Worm (Caenorhabditis elegans) whole organism, young adult: ENCODE results near the gene D2096.6.

Experiments
- B0019.2 ChIP-seq: fragments of 200-800 bp; sonication (Bioruptor generic); conservative IDR thresholded peaks from 2 replicates; pipeline ENCODE4 v1.3.6; 2022; ENCODE audit warnings: missing genetic modification reagents, missing genetic modification characterization, missing compliant biosample characterization
- B0261.1 ChIP-seq: sonication (generic microtip); optimal IDR thresholded peaks from 2 replicates; lab custom pipeline; 2016; ENCODE audit warnings: mild to moderate bottlenecking, missing genetic modification characterization, moderate library complexity, missing compliant biosample characterization
- B0336.3 ChIP-seq: fragments of 200-800 bp; sonication (Bioruptor generic); IDR thresholded peaks from 2 replicates; pipeline ENCODE4 v1.3.6; 2022; ENCODE audit warnings: missing genetic modification characterization, missing compliant biosample characterization
- D2030.7 ChIP-seq: fragments of 200-800 bp; sonication (Bioruptor generic); IDR thresholded peaks from 2 replicates; pipeline ENCODE4 v1.3.6; 2022; ENCODE audit warnings: missing genetic modification reagents, missing genetic modification characterization, missing compliant biosample characterization
- F22D6.2 ChIP-seq: sonication (generic microtip); optimal IDR thresholded peaks from 2 replicates; lab custom pipeline; 2016; ENCODE audit warnings: mild to moderate bottlenecking, missing genetic modification characterization, missing compliant biosample characterization
- F37B4.10 ChIP-seq: fragments of 200-800 bp; sonication (Bioruptor generic); IDR thresholded peaks from 2 replicates; pipeline ENCODE4 v1.3.6; 2022; ENCODE audit warnings: missing genetic modification characterization, missing compliant biosample characterization
- F52B5.7 ChIP-seq: sonication (generic microtip); optimal IDR thresholded peaks from 2 replicates; lab custom pipeline; 2016; ENCODE audit warnings: mild to moderate bottlenecking, missing genetic modification characterization, missing compliant biosample characterization
- T07F8.4 ChIP-seq: sonication (generic microtip); optimal IDR thresholded peaks from 2 replicates; lab custom pipeline; 2016; ENCODE audit warnings: mild to moderate bottlenecking, missing genetic modification characterization, moderate library complexity, missing compliant biosample characterization
- T26A5.8 ChIP-seq: sonication (generic microtip); optimal IDR thresholded peaks from 2 replicates; lab custom pipeline; 2016; ENCODE audit warnings: missing genetic modification characterization, missing compliant biosample characterization
- Y53F4B.3 ChIP-seq: fragments of 200-800 bp; sonication (Bioruptor generic); IDR thresholded peaks from 2 replicates; pipeline ENCODE4 v1.3.6; 2022; ENCODE audit warnings: missing genetic modification reagents, missing genetic modification characterization, missing compliant biosample characterization
- Y56A3A.18 ChIP-seq: fragments of 200-800 bp; sonication (Bioruptor generic); IDR thresholded peaks from 2 replicates; pipeline ENCODE4 v1.3.6; 2022; ENCODE audit warnings: missing genetic modification reagents, missing genetic modification characterization, missing compliant biosample characterization
- Y67H2A.10 ChIP-seq: fragments of 200-800 bp; sonication (Bioruptor generic); conservative IDR thresholded peaks from 2 replicates; pipeline ENCODE4 v1.3.6; 2022; ENCODE audit warnings: missing genetic modification reagents, missing genetic modification characterization, missing compliant biosample characterization
- Y79H2A.3 ChIP-seq: fragments of 200-800 bp; sonication (Bioruptor generic); conservative IDR thresholded peaks from 2 replicates; pipeline ENCODE4 v1.3.6; 2022; ENCODE audit warnings: missing genetic modification reagents, missing genetic modification characterization, missing compliant biosample characterization
- ZK185.1 ChIP-seq: sonication (generic microtip); optimal IDR thresholded peaks from 2 replicates; lab custom pipeline; 2016; ENCODE audit warnings: mild to moderate bottlenecking, missing genetic modification characterization, missing compliant biosample characterization; ENCODE audit not compliant: poor library complexity, severe bottlenecking
- cebp-2 ChIP-seq: fragments of 200-800 bp; sonication (Bioruptor generic); IDR thresholded peaks from 2 replicates; pipeline ENCODE4 v1.3.6; 2022; ENCODE audit warnings: missing genetic modification characterization, missing compliant biosample characterization
- ceh-40 ChIP-seq: fragments of 200-800 bp; sonication (Bioruptor generic); IDR thresholded peaks from 2 replicates; pipeline ENCODE4 v1.3.6; 2022; ENCODE audit warnings: missing genetic modification characterization, missing compliant biosample characterization
- die-1 ChIP-seq: sonication (generic microtip); optimal IDR thresholded peaks from 2 replicates; lab custom pipeline; 2016; ENCODE audit warnings: missing genotype, mild to moderate bottlenecking, missing genetic modification characterization, missing compliant biosample characterization
- hlh-12 ChIP-seq: sonication (generic microtip); optimal IDR thresholded peaks from 2 replicates; lab custom pipeline; 2016; ENCODE audit warnings: missing genetic modification characterization, missing compliant biosample characterization
- hlh-26 ChIP-seq: fragments of 200-800 bp; sonication (Bioruptor generic); conservative IDR thresholded peaks from 2 replicates; pipeline ENCODE4 v1.3.6; 2022; ENCODE audit warnings: missing genetic modification reagents, missing genetic modification characterization, missing compliant biosample characterization
- hmg-1.2 ChIP-seq: fragments of 200-800 bp; sonication (Bioruptor generic); IDR thresholded peaks from 2 replicates; pipeline ENCODE4 v1.3.6; 2022; ENCODE audit warnings: missing genetic modification reagents, missing genetic modification characterization, missing compliant biosample characterization
- hrde-1 ChIP-seq: sonication (generic microtip); optimal IDR thresholded peaks from 2 replicates; lab custom pipeline; 2016; ENCODE audit warnings: missing genetic modification characterization, mild to moderate bottlenecking, missing compliant biosample characterization, moderate library complexity, missing genotype, missing genetic modification reagents, borderline replicate concordance
- hsf-1 ChIP-seq: fragments of 200-800 bp; sonication (Bioruptor generic); IDR thresholded peaks from 2 replicates; pipeline ENCODE4 v1.3.6; 2022; ENCODE audit warnings: missing genetic modification reagents, missing genetic modification characterization, missing compliant biosample characterization
- lin-26 ChIP-seq: fragments of 200-800 bp; sonication (Bioruptor generic); IDR thresholded peaks from 2 replicates; pipeline ENCODE4 v1.3.6; 2022; ENCODE audit warnings: missing genetic modification reagents, missing genetic modification characterization, missing compliant biosample characterization
- madf-3 ChIP-seq: fragments of 200-800 bp; sonication (Bioruptor generic); IDR thresholded peaks from 2 replicates; pipeline ENCODE4 v1.3.6; 2022; ENCODE audit warnings: missing genetic modification reagents, missing genetic modification characterization, missing compliant biosample characterization
- madf-6 ChIP-seq: fragments of 200-800 bp; sonication (Bioruptor generic); IDR thresholded peaks from 2 replicates; pipeline ENCODE4 v1.3.6; 2022; ENCODE audit warnings: missing genetic modification reagents, missing genetic modification characterization, missing compliant biosample characterization
- mcd-1 ChIP-seq: fragments of 200-800 bp; sonication (Bioruptor generic); IDR thresholded peaks from 2 replicates; pipeline ENCODE4 v1.3.6; 2022; ENCODE audit warnings: missing genetic modification reagents, missing genetic modification characterization, missing compliant biosample characterization
- mel-28 ChIP-seq: sonication (generic microtip); optimal IDR thresholded peaks from 2 replicates; lab custom pipeline; 2016; ENCODE audit warnings: borderline replicate concordance, mild to moderate bottlenecking, missing genetic modification characterization, missing compliant biosample characterization
- nfya-1 ChIP-seq: sonication (generic microtip); optimal IDR thresholded peaks from 2 replicates; lab custom pipeline; 2017; ENCODE audit warnings: antibody characterized with exemption, missing compliant biosample characterization, missing genetic modification characterization, borderline replicate concordance; ENCODE audit not compliant: insufficient read depth
- nhr-90 ChIP-seq: sonication (generic microtip); optimal IDR thresholded peaks from 2 replicates; lab custom pipeline; 2016; ENCODE audit warnings: missing genotype, mild to moderate bottlenecking, missing genetic modification characterization, missing compliant biosample characterization
- pbrm-1 ChIP-seq: fragments of 200-800 bp; sonication (Bioruptor generic); IDR thresholded peaks from 2 replicates; pipeline ENCODE4 v1.3.6; 2022; ENCODE audit warnings: missing genetic modification reagents, missing genetic modification characterization, missing compliant biosample characterization
- rpc-1 ChIP-seq, 2 experiments: fragments of 150-350 bp in 1 of 2; sonication (generic microtip) in 1 of 2; optimal IDR thresholded peaks; 2 replicates each; lab custom pipeline; 2014 to 2018; ENCODE audit warnings: missing biosample characterization in 1 of 2, missing genetic modification characterization in 1 of 2, missing genetic modification reagents in 1 of 2, missing genotype in 1 of 2
- snpc-1.1 ChIP-seq: sonication (generic microtip); optimal IDR thresholded peaks from 2 replicates; lab custom pipeline; 2017; ENCODE audit warnings: missing genetic modification characterization, mild to moderate bottlenecking, missing compliant biosample characterization, antibody characterized with exemption, moderate library complexity, missing genotype, missing genetic modification reagents; ENCODE audit not compliant: insufficient read depth
- snpc-1.3 ChIP-seq: sonication (generic microtip); optimal IDR thresholded peaks from 2 replicates; lab custom pipeline; 2017; ENCODE audit warnings: missing genetic modification characterization, mild to moderate bottlenecking, missing compliant biosample characterization, antibody characterized with exemption, moderate library complexity, missing genotype, missing genetic modification reagents; ENCODE audit not compliant: insufficient read depth
- somi-1 ChIP-seq: fragments of 200-800 bp; sonication (Bioruptor generic); optimal IDR thresholded peaks from 2 replicates; lab custom pipeline; 2018; ENCODE audit warnings: mild to moderate bottlenecking, missing genetic modification characterization, missing compliant biosample characterization
- sptf-2 ChIP-seq: fragments of 200-800 bp; sonication (Bioruptor generic); optimal IDR thresholded peaks from 2 replicates; lab custom pipeline; 2018; ENCODE audit warnings: mild to moderate bottlenecking, missing genetic modification characterization, missing compliant biosample characterization
- tbp1 ChIP-seq: fragments of 200-800 bp; sonication (Bioruptor generic); optimal IDR thresholded peaks from 2 replicates; lab custom pipeline; 2018; ENCODE audit warnings: mild to moderate bottlenecking, missing genetic modification characterization, missing compliant biosample characterization
- tlf-1 ChIP-seq: fragments of 200-800 bp; sonication (Bioruptor generic); optimal IDR thresholded peaks from 2 replicates; lab custom pipeline; 2018; ENCODE audit warnings: mild to moderate bottlenecking, missing genetic modification characterization, missing compliant biosample characterization
- unc-130 ChIP-seq: sonication (generic microtip); optimal IDR thresholded peaks from 2 replicates; lab custom pipeline; 2016; ENCODE audit warnings: missing genetic modification reagents, missing genetic modification characterization, missing compliant biosample characterization
- zim-3 ChIP-seq: sonication (generic microtip); optimal IDR thresholded peaks from 2 replicates; lab custom pipeline; 2017; ENCODE audit warnings: mild to moderate bottlenecking, missing genetic modification characterization, moderate library complexity, missing compliant biosample characterization
- ztf-25 ChIP-seq: fragments of 200-800 bp; sonication (Bioruptor generic); IDR thresholded peaks from 2 replicates; pipeline ENCODE4 v1.3.6; 2022; ENCODE audit warnings: missing genetic modification reagents, missing genetic modification characterization, missing compliant biosample characterization

D2096.6 gene

ce11 chrIV:8369135-8369534 is at the start of gene D2096.6:
D2096.6 (minus strand) TSS chrIV:8369235.
- TF ChIP-seq F52B5.7 (tag; lab: Kevin White, UChicago) (no peak), sptf-2 (GFP tag; lab: Kevin White, UChicago) (no peak), die-1 (tag; lab: Kevin White, UChicago) (no peak), F22D6.2 (tag; lab: Kevin White, UChicago) (no peak), B0336.3 (GFP tag; lab: Robert Waterston, UW) (no peak), zim-3 (no peak), mcd-1 (GFP tag; lab: Robert Waterston, UW) (no peak), hlh-26 (no peak)

ce11 chrIV:8412538-8412937 is 43.5 kb upstream of the D2096.6 start:
- TF ChIP-seq ztf-25 (GFP tag; lab: Robert Waterston, UW) (peak; percentile 82; the same call in 1 of the 2 replicates), D2030.7 (GFP tag; lab: Robert Waterston, UW) (peak; percentile 41; the same call in 1 of the 2 replicates), tbp1 (peak; percentile 86), rpc-1 (optimal IDR thresholded peaks at IDR 0.05; lab: Kevin White, UChicago) (peak; percentile 49), rpc-1 (tag; optimal IDR thresholded peaks at IDR 0.05; lab: Kevin White, UChicago) (peak; percentile 68), ceh-40 (0 out of 2 replicates have a peak, but pooled peaks have one; percentile 38), cebp-2 (0 out of 2 replicates have a peak, but pooled peaks have one; percentile 76), hsf-1 (peak; percentile 68; the same call in 1 of the 2 replicates), madf-6 (GFP tag; lab: Robert Waterston, UW) (peak; percentile 38; the same call in 1 of the 2 replicates), lin-26 (peak; percentile 88), B0019.2 (0 out of 2 replicates have a peak, but pooled peaks have one; percentile 15), B0261.1 (tag; lab: Kevin White, UChicago) (peak; percentile 59), hmg-1.2 (peak; percentile 70), madf-3 (GFP tag; lab: Robert Waterston, UW) (peak; percentile 61; the same call in 1 of the 2 replicates), pbrm-1 (GFP tag; lab: Robert Waterston, UW) (peak; percentile 25; the same call in 1 of the 2 replicates)

DNA sequence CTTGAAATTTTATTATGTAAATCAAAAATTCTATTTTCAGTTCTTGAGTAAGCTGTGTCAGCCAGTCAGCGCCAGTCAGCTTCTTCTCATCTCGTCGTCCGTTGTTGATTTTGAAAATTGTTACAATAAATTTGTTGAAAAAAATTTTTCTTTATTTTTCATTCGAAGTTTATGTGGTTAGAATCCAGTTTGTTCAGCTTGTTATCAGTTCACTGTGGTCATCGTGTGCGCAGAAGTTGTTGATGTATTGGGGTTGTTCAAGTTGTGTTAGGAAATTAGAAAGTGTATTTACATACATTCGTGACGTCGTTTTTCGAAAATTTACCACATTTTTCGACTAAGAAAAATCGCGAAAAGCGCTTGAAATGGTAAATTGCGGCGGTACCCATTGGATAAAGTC is 28.8 kb upstream of the D2096.6 start:
- TF ChIP-seq unc-130 (GFP tag; lab: Kevin White, UChicago) (no peak), hrde-1 (peak; percentile 57), Y79H2A.3 (GFP tag; lab: Robert Waterston, UW) (0 out of 2 replicates have a peak, but pooled peaks have one; percentile 56)

DNA sequence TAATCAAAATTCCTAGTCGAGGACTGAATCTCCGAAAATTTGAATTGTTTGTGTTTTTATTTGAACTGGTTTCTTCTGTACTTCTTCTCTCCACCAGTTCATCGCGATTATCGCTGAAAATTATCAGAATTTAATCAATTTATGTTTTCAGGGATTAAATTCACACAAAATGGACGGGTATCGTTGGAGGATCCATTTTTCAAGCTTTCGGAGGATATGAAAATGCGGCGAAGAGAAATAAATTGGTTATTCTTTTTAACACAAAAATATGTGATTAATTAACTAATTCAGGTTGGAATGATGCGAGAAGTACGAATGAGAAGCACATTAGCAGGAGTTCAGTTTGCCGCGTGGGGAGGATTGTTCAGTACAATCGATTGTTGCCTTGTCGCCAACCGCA is 27.3 kb upstream of the D2096.6 start, which contains the start of gene timm-17B.2:
Gene timm-17B.2 (plus strand): TSS at position 301 of the 400 bp plus-strand sequence.
- TF ChIP-seq snpc-1.1 (tag; lab: Kevin White, UChicago) = no peak
- TF ChIP-seq madf-6 (GFP tag; lab: Robert Waterston, UW) = no peak
- no peak for TF ChIP-seq somi-1 (GFP tag; lab: Kevin White, UChicago)
- TF ChIP-seq nhr-90 = no peak
- TF ChIP-seq F37B4.10 (GFP tag; lab: Robert Waterston, UW) = no peak
- TF ChIP-seq ZK185.1 (tag; lab: Kevin White, UChicago) = no peak
- no peak for TF ChIP-seq mel-28 (tag; lab: Kevin White, UChicago)
- no peak for TF ChIP-seq nfya-1
- no peak for TF ChIP-seq Y56A3A.18
- TF ChIP-seq F52B5.7 (tag; lab: Kevin White, UChicago) = no peak
- no peak for TF ChIP-seq Y67H2A.10
- no peak for TF ChIP-seq T07F8.4 (tag; lab: Kevin White, UChicago)
- TF ChIP-seq B0261.1 (tag; lab: Kevin White, UChicago) = no peak
- TF ChIP-seq tlf-1 (GFP tag; lab: Kevin White, UChicago) = no peak
- no peak for TF ChIP-seq T26A5.8 (tag; lab: Kevin White, UChicago)
- TF ChIP-seq Y53F4B.3 (GFP tag; lab: Robert Waterston, UW) = no peak
- TF ChIP-seq snpc-1.3 (tag; lab: Kevin White, UChicago) = no peak
- no peak for TF ChIP-seq hlh-12 (tag; lab: Kevin White, UChicago)
- TF ChIP-seq ceh-40 = no peak
